Worm (Caenorhabditis elegans): Measurements from ENCODE around the gene clh-2.
A peak's percentile ranks its signal among the peaks of the same experiment; 100 is the strongest.

The clh-2 gene

DNA sequence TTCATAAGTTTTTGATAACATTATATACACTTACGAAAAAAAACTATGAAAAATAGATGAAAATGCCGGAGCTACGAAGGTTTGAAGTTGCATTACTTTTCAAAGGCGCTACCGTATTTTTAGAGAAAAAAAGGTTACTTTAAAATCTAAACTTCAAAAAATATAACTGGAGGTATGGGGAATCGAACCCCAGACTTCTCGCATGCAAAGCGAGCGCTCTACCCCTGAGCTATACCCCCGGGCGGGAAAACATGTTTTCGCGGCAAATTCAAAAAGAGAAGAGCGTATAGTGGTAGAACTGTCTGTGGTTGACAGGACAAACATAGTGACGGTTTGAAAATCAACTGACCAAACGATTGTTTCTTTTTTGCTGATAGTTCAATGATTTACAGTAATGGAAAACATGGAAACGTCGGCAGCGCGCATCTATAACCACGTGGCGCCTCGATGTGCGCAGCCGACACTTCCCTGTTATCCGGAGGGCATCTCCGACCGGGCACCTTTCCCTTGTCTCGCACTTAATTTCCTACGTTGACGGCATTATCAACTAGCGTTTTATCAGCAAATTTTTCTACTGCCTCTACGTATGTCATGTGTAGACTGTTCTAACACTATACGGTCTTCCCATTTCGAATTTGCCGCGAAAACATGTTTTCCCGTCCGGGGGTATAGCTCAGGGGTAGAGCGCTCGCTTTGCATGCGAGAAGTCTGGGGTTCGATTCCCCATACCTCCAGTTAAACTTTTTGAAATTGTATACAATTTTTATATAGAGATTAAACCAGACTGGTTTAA lies 17.7 kb upstream of the clh-2 start (continued):
- TF ChIP-seq unc-130 (GFP tag; optimal IDR thresholded peaks at IDR 0.05) (no peak), ekl-4 (GFP tag; IDR thresholded peaks at IDR 0.05) (peak; percentile 34; the same call in 1 of the 2 replicates), egl-44 (GFP tag; IDR thresholded peaks at IDR 0.05) (peak; percentile 68; the same call in 1 of the 2 replicates), B0035.1 (tag; optimal IDR thresholded peaks at IDR 0.05) (no peak), gei-17 (GFP tag; optimal IDR thresholded peaks at IDR 0.05) (no peak), B0336.3 (GFP tag; IDR thresholded peaks at IDR 0.05) (peak; percentile 44; the same call in 1 of the 2 replicates), pbrm-1 (GFP tag; IDR thresholded peaks at IDR 0.05) (0 out of 2 replicates have a peak, but pooled peaks have one; percentile 28), hmg-20 (GFP tag; IDR thresholded peaks at IDR 0.05) (0 out of 2 replicates have a peak, but pooled peaks have one; percentile 54), tbp1 (GFP tag; optimal IDR thresholded peaks at IDR 0.05) (peak; percentile 85), lsl-1 (GFP tag; optimal IDR thresholded peaks at IDR 0.05) (peak; percentile 17), B0019.2 (GFP tag; conservative IDR thresholded peaks at IDR 0.05) (no peak), zfh-2 (GFP tag; conservative IDR thresholded peaks at IDR 0.05) (peak; percentile 37; the same call in 1 of the 2 replicates), nhr-27 (tag; optimal IDR thresholded peaks at IDR 0.05) (no peak), T07F8.4 (tag; optimal IDR thresholded peaks at IDR 0.05) (no peak), zim-3 (tag; optimal IDR thresholded peaks at IDR 0.05) (no peak), hsf-1 (GFP tag; IDR thresholded peaks at IDR 0.05) (no peak), F33H1.4 (GFP tag; IDR thresholded peaks at IDR 0.05) (0 out of 2 replicates have a peak, but pooled peaks have one; percentile 25), mcd-1 (GFP tag; IDR thresholded peaks at IDR 0.05) (peak; percentile 32; the same call in 1 of the 2 replicates), dox-1 (GFP tag; IDR thresholded peaks at IDR 0.05) (peak; percentile 68), cebp-2 (GFP tag; IDR thresholded peaks at IDR 0.05) (peak; percentile 85; the same call in 1 of the 2 replicates), ztf-22 (GFP tag; optimal IDR thresholded peaks at IDR 0.05) (no peak), efl-1 (GFP tag; optimal IDR thresholded peaks at IDR 0.05) (peak; percentile 54), nhr-120 (GFP tag; IDR thresholded peaks at IDR 0.05) (no peak), D2030.7 (GFP tag; IDR thresholded peaks at IDR 0.05) (0 out of 2 replicates have a peak, but pooled peaks have one; percentile 8), nfyb-1 (GFP tag; IDR thresholded peaks at IDR 0.05) (peak; percentile 57), F10E7.11 (tag; optimal IDR thresholded peaks at IDR 0.05) (no peak), rcor-1 (GFP tag; IDR thresholded peaks at IDR 0.05) (peak; percentile 40), xnd-1 (tag; optimal IDR thresholded peaks at IDR 0.05) (no peak), snpc-1.3 (tag; optimal IDR thresholded peaks at IDR 0.05; ENCODE audit: insufficient read depth) (peak; percentile 61), nhr-179 (tag; optimal IDR thresholded peaks at IDR 0.05) (no peak), madf-3 (GFP tag; IDR thresholded peaks at IDR 0.05) (no peak), nhr-80 (tag; optimal IDR thresholded peaks at IDR 0.05) (peak; percentile 48), madf-6 (GFP tag; IDR thresholded peaks at IDR 0.05) (peak; percentile 72), ztf-18 (tag; optimal IDR thresholded peaks at IDR 0.05) (peak; percentile 22)

DNA sequence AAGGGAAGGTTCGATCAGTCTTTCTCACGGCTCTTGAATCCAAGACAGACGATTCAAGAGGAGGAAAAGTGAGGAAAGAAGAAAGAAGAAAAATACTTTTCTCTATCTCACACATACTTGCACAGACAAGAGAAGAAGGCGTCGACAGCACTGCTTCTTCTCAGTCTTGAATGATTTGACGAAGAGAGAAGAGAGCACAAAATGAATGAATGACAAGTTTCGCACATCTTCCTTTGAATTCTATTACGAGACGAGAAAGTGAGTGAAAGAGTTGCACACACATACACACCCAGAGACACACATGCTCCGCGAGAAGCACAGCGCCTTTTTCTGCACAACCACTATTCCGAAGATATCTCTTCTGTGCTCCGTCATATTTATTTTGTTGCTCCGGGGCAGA lies 16.0 kb upstream of the clh-2 start:
- TF ChIP-seq gei-17 (GFP tag; optimal IDR thresholded peaks at IDR 0.05) (no peak), die-1 (tag; optimal IDR thresholded peaks at IDR 0.05) (no peak), Y67H2A.10 (GFP tag; conservative IDR thresholded peaks at IDR 0.05) (no peak)

DNA sequence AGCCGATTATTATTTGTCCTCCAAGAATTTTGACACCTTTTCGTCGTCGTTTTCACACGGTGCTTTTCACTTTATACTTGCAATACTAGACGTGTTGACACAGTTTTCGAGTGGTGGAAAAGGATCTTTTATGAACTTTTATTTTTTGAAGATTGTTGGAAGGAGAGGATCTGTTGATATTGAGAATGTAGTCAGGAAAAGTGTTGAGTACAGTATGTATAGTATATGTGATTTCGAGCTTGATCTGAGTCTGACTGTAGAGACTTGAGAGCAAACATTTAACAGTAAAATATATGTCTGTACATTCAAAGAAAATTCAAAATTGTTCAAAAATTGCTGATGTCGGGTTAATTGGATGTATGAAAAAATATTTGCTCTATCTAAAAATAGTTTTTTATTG lies 15.5 kb upstream of the clh-2 start:
- TF ChIP-seq ceh-27 (GFP tag; optimal IDR thresholded peaks at IDR 0.05) (no peak), hlh-12 (tag; optimal IDR thresholded peaks at IDR 0.05) (no peak), sptf-2 (GFP tag; optimal IDR thresholded peaks at IDR 0.05) (no peak), nfya-2 (GFP tag; IDR thresholded peaks at IDR 0.05) (no peak), ceh-79 (tag; optimal IDR thresholded peaks at IDR 0.05) (no peak), tlf-1 (GFP tag; optimal IDR thresholded peaks at IDR 0.05) (no peak), let-607 (tag; optimal IDR thresholded peaks at IDR 0.05) (no peak), tbp1 (GFP tag; optimal IDR thresholded peaks at IDR 0.05) (no peak), ekl-4 (GFP tag; IDR thresholded peaks at IDR 0.05) (no peak)
